Worm (Caenorhabditis elegans) whole organism, L2 larva: ENCODE measurements around the gene chtb-2.

ENCODE experiments used
- C34F6.9 ChIP-seq: fragments of 150-350 bp; optimal IDR thresholded peaks from 2 replicates; lab custom pipeline; 2014; ENCODE audit warnings: missing biosample characterization, missing genetic modification characterization
- F13H6.1 ChIP-seq: sonication (generic microtip); optimal IDR thresholded peaks from 2 replicates; lab custom pipeline; 2016; ENCODE audit warnings: missing genetic modification characterization, missing compliant biosample characterization
- R02D3.7 ChIP-seq: fragments of 150-350 bp; optimal IDR thresholded peaks from 2 replicates; lab custom pipeline; 2014; ENCODE audit warnings: missing biosample characterization, missing genetic modification characterization
- Y55F3AM.14 ChIP-seq: fragments of 200-800 bp; sonication (Bioruptor generic); optimal IDR thresholded peaks from 2 replicates; lab custom pipeline; 2018; ENCODE audit warnings: mild to moderate bottlenecking, missing genetic modification characterization, missing compliant biosample characterization
- ZK546.5 ChIP-seq: sonication (generic microtip); optimal IDR thresholded peaks from 2 replicates; lab custom pipeline; 2017; ENCODE audit warnings: missing biosample characterization, missing genetic modification characterization
- alr-1 ChIP-seq: fragments of 150-350 bp; optimal IDR thresholded peaks from 2 replicates; lab custom pipeline; 2014; ENCODE audit warnings: missing biosample characterization, missing genetic modification characterization
- ama-1 ChIP-seq: fragments of 150-350 bp; optimal IDR thresholded peaks from 2 replicates; lab custom pipeline; 2018; ENCODE audit warnings: inconsistent platforms
- blmp-1 ChIP-seq: sonication (generic microtip); optimal IDR thresholded peaks from 2 replicates; lab custom pipeline; 2017; ENCODE audit warnings: missing genetic modification characterization, mild to moderate bottlenecking, missing compliant biosample characterization, antibody characterized with exemption, moderate library complexity; ENCODE audit not compliant: insufficient read depth
- ceh-16 ChIP-seq: fragments of 150-350 bp; optimal IDR thresholded peaks from 2 replicates; lab custom pipeline; 2014; ENCODE audit warnings: missing biosample characterization, missing genetic modification characterization
- ceh-82 ChIP-seq: fragments of 150-350 bp; optimal IDR thresholded peaks from 2 replicates; lab custom pipeline; 2014; ENCODE audit warnings: missing biosample characterization, missing genetic modification characterization
- crh-2 ChIP-seq: sonication (generic microtip); optimal IDR thresholded peaks from 2 replicates; lab custom pipeline; 2017; ENCODE audit warnings: missing biosample characterization, missing genetic modification characterization
- elt-3 ChIP-seq: sonication (generic microtip); optimal IDR thresholded peaks from 2 replicates; lab custom pipeline; 2017; ENCODE audit warnings: missing biosample characterization, missing genetic modification characterization
- gmeb-1 ChIP-seq: fragments of 150-350 bp; optimal IDR thresholded peaks from 2 replicates; lab custom pipeline; 2014; ENCODE audit warnings: missing biosample characterization, missing genetic modification characterization
- lin-11 ChIP-seq: fragments of 150-350 bp; sonication (generic microtip); optimal IDR thresholded peaks from 2 replicates; lab custom pipeline; 2014; ENCODE audit warnings: missing biosample characterization, missing genetic modification characterization, inconsistent platforms, mixed read lengths
- lin-13 ChIP-seq: fragments of 150-350 bp; optimal IDR thresholded peaks from 2 replicates; lab custom pipeline; 2014; ENCODE audit warnings: missing biosample characterization, missing genetic modification reagents, missing genetic modification characterization
- lin-39 ChIP-seq: fragments of 150-350 bp; optimal IDR thresholded peaks from 2 replicates; lab custom pipeline; 2014; ENCODE audit warnings: missing biosample characterization, missing genetic modification reagents, missing genetic modification characterization
- lsy-2 ChIP-seq, 2 experiments: fragments of 150-350 bp in 1 of 2; sonication (generic microtip) in 1 of 2; optimal IDR thresholded peaks; 2 replicates each; lab custom pipeline; 2014 to 2017; ENCODE audit warnings: missing biosample characterization in 2 of 2, missing genetic modification characterization in 2 of 2
- mab-5 ChIP-seq: fragments of 150-350 bp; optimal IDR thresholded peaks from 2 replicates; lab custom pipeline; 2014; ENCODE audit warnings: missing biosample characterization, missing genetic modification characterization
- mbf-1 ChIP-seq: sonication (generic microtip); optimal IDR thresholded peaks from 2 replicates; lab custom pipeline; 2017; ENCODE audit warnings: missing biosample characterization, missing genetic modification characterization
- nhr-10 ChIP-seq: sonication (generic microtip); optimal IDR thresholded peaks from 2 replicates; lab custom pipeline; 2017; ENCODE audit warnings: missing biosample characterization, missing genetic modification characterization
- nhr-129 ChIP-seq: fragments of 150-350 bp; optimal IDR thresholded peaks from 2 replicates; lab custom pipeline; 2014; ENCODE audit warnings: missing biosample characterization, missing genetic modification characterization
- nhr-21 ChIP-seq: fragments of 150-350 bp; optimal IDR thresholded peaks from 2 replicates; lab custom pipeline; 2014; ENCODE audit warnings: missing biosample characterization, missing genetic modification characterization
- nhr-23 ChIP-seq: fragments of 150-350 bp; optimal IDR thresholded peaks from 2 replicates; lab custom pipeline; 2014; ENCODE audit warnings: missing biosample characterization, missing genetic modification reagents, missing genetic modification characterization
- nhr-25 ChIP-seq: fragments of 150-350 bp; sonication (generic microtip); optimal IDR thresholded peaks from 3 replicates; lab custom pipeline; 2014; ENCODE audit warnings: missing biosample characterization, missing genetic modification characterization
- nhr-6 ChIP-seq: fragments of 150-350 bp; optimal IDR thresholded peaks from 2 replicates; lab custom pipeline; 2014; ENCODE audit warnings: missing biosample characterization, missing genetic modification characterization
- nhr-77 ChIP-seq: fragments of 150-350 bp; optimal IDR thresholded peaks from 2 replicates; lab custom pipeline; 2014; ENCODE audit warnings: missing biosample characterization, missing genetic modification characterization
- peb-1 ChIP-seq: fragments of 150-350 bp; optimal IDR thresholded peaks from 2 replicates; lab custom pipeline; 2014; ENCODE audit warnings: missing biosample characterization, missing genetic modification characterization
- sem-4 ChIP-seq: fragments of 150-350 bp; optimal IDR thresholded peaks from 2 replicates; lab custom pipeline; 2014; ENCODE audit warnings: missing biosample characterization, missing genetic modification reagents, missing genetic modification characterization
- skn-1 ChIP-seq: sonication (generic microtip); optimal IDR thresholded peaks from 2 replicates; lab custom pipeline; 2017; ENCODE audit warnings: missing biosample characterization, missing genetic modification characterization
- sma-3 ChIP-seq: sonication (generic microtip); optimal IDR thresholded peaks from 2 replicates; lab custom pipeline; 2016; ENCODE audit warnings: missing genetic modification reagents, missing genetic modification characterization, missing compliant biosample characterization
- sma-9 ChIP-seq, 2 experiments: fragments of 150-350 bp in 1 of 2; sonication (generic microtip) in 1 of 2; optimal IDR thresholded peaks; 2 replicates each; lab custom pipeline; 2014 to 2016; ENCODE audit warnings: missing genetic modification characterization in 2 of 2, mild to moderate bottlenecking in 1 of 2, missing biosample characterization in 1 of 2, missing compliant biosample characterization in 1 of 2, missing genetic modification reagents in 1 of 2, moderate library complexity in 1 of 2
- snpc-4 ChIP-seq: fragments of 150-350 bp; optimal IDR thresholded peaks from 2 replicates; lab custom pipeline; 2014; ENCODE audit warnings: missing biosample characterization, missing genetic modification characterization
- unc-39 ChIP-seq: fragments of 150-350 bp; optimal IDR thresholded peaks from 2 replicates; lab custom pipeline; 2014; ENCODE audit warnings: missing biosample characterization, missing genetic modification characterization
- unc-55 ChIP-seq: fragments of 150-350 bp; sonication (generic microtip); optimal IDR thresholded peaks from 3 replicates; lab custom pipeline; 2014; ENCODE audit warnings: missing biosample characterization, missing genetic modification reagents, missing genetic modification characterization
- unc-62 ChIP-seq: fragments of 150-350 bp; optimal IDR thresholded peaks from 2 replicates; lab custom pipeline; 2014; ENCODE audit warnings: missing biosample characterization, missing genetic modification reagents, missing genetic modification characterization
- ztf-1 ChIP-seq: fragments of 200-800 bp; sonication (Bioruptor generic); conservative IDR thresholded peaks from 2 replicates; pipeline ENCODE4 v1.3.6; 2022; ENCODE audit warnings: missing genetic modification characterization, missing compliant biosample characterization
- ztf-11 ChIP-seq: sonication (generic microtip); optimal IDR thresholded peaks from 2 replicates; lab custom pipeline; 2017; ENCODE audit warnings: missing biosample characterization, missing genetic modification characterization
- ztf-4 ChIP-seq: fragments of 150-350 bp; optimal IDR thresholded peaks from 2 replicates; lab custom pipeline; 2014; ENCODE audit warnings: missing biosample characterization, missing genetic modification characterization

The chtb-2 gene

ce11 chrIII:6453665-6454064, 29.4 kb upstream of the chtb-2 start (continued):
- TF ChIP-seq nhr-21 = peak; percentile 62
- TF ChIP-seq nhr-25 (tag; lab: Kevin White, UChicago) = peak; percentile 78
- peak; percentile 83 for TF ChIP-seq sma-9 (GFP tag; optimal IDR thresholded peaks at IDR 0.05; lab: Kevin White, UChicago)
- no peak for TF ChIP-seq sma-9 (tag; optimal IDR thresholded peaks at IDR 0.05; lab: Kevin White, UChicago)
- no peak for TF ChIP-seq ztf-11
- TF ChIP-seq alr-1 = no peak
- TF ChIP-seq elt-3 (tag; lab: Kevin White, UChicago) = no peak
- TF ChIP-seq skn-1 = peak; percentile 69
- peak; percentile 37 for TF ChIP-seq Y55F3AM.14 (GFP tag; lab: Kevin White, UChicago)
- TF ChIP-seq nhr-129 = peak; percentile 94
- TF ChIP-seq sma-3 (GFP tag; lab: Kevin White, UChicago) = peak; percentile 80
- no peak for TF ChIP-seq lin-39
- TF ChIP-seq, all 48 proteins: peak for 27

ce11 chrIII:6454183-6454582, 28.8 kb upstream of the chtb-2 start, which contains the start of gene jhdm-1:
TSS of gene jhdm-1 (plus strand) at chrIII:6454483.
- TF ChIP-seq ceh-82 (no peak), lin-13 (GFP tag; lab: Kevin White, UChicago) (no peak), snpc-4 (tag; lab: Kevin White, UChicago) (no peak), blmp-1 (tag; lab: Kevin White, UChicago) (no peak), nhr-10 (tag; lab: Kevin White, UChicago) (no peak), C34F6.9 (tag; lab: Kevin White, UChicago) (no peak), sem-4 (tag; lab: Kevin White, UChicago) (no peak), nhr-23 (no peak)

ce11 chrIII:6459820-6460219, 23.2 kb upstream of the chtb-2 start, which contains the start of gene algn-1:
TSS of gene algn-1 (plus strand) at chrIII:6460120.
- TF ChIP-seq gmeb-1 (no peak), ztf-1 (GFP tag; lab: Robert Waterston, UW) (no peak), ceh-82 (no peak), mbf-1 (tag; lab: Kevin White, UChicago) (no peak), mab-5 (tag; lab: Kevin White, UChicago) (no peak), lin-11 (tag; lab: Kevin White, UChicago) (no peak), skn-1 (no peak), snpc-4 (tag; lab: Kevin White, UChicago) (no peak), F13H6.1 (tag; lab: Kevin White, UChicago) (no peak), ama-1 (no peak), nhr-77 (no peak), R02D3.7 (tag; lab: Kevin White, UChicago) (no peak), nhr-23 (no peak), unc-62 (no peak)

ce11 chrIII:6462610-6463009, 20.4 kb upstream of the chtb-2 start, which contains the start of gene T26A5.8:
TSS of gene T26A5.8 (minus strand) at chrIII:6462856.
- TF ChIP-seq R02D3.7 (tag; lab: Kevin White, UChicago) = no peak
- TF ChIP-seq unc-55 (GFP tag; lab: Kevin White, UChicago) = no peak
- peak in 1 of 2 experiments; percentile 58 for TF ChIP-seq lsy-2 (tag; optimal IDR thresholded peaks at IDR 0.05; lab: Kevin White, UChicago)
- TF ChIP-seq alr-1 = no peak
- no peak for TF ChIP-seq ceh-16 (tag; lab: Kevin White, UChicago)
- TF ChIP-seq unc-62 = no peak
- peak; percentile 29 for TF ChIP-seq ztf-4 (tag; lab: Kevin White, UChicago)
- no peak for TF ChIP-seq Y55F3AM.14 (GFP tag; lab: Kevin White, UChicago)
- peak; percentile 10 for TF ChIP-seq crh-2
- no peak for TF ChIP-seq unc-39 (tag; lab: Kevin White, UChicago)
- no peak for TF ChIP-seq ZK546.5
- no peak for TF ChIP-seq ceh-82
- no peak for TF ChIP-seq mab-5 (tag; lab: Kevin White, UChicago)
- no peak for TF ChIP-seq gmeb-1
- peak; percentile 56 for TF ChIP-seq ama-1
- TF ChIP-seq nhr-10 (tag; lab: Kevin White, UChicago) = no peak
- TF ChIP-seq nhr-129 = peak; percentile 25
- TF ChIP-seq peb-1 (tag; lab: Kevin White, UChicago) = no peak
- peak; percentile 45 for TF ChIP-seq sma-3 (GFP tag; lab: Kevin White, UChicago)
- TF ChIP-seq nhr-6 (tag; lab: Kevin White, UChicago) = peak; percentile 19
- no peak for TF ChIP-seq nhr-77
- TF ChIP-seq ztf-1 (GFP tag; lab: Robert Waterston, UW) = no peak
- TF ChIP-seq lin-13 (GFP tag; lab: Kevin White, UChicago) = peak; percentile 15
